Worm (Caenorhabditis elegans): ENCODE data around the gene F44A6.4.
A peak's percentile ranks its signal among the peaks of the same experiment; 100 is the strongest.

F44A6.4 gene

ce11 chrX:10228094-10228746, 12.9 kb upstream of the F44A6.4 start, which contains the start of gene C14H10.3:
TSS of gene C14H10.3 (minus strand) at chrX:10228137.
- no peak for TF ChIP-seq lin-35 (GFP tag; optimal IDR thresholded peaks at IDR 0.05)
- TF ChIP-seq lin-14 (GFP tag; optimal IDR thresholded peaks at IDR 0.05): peak; percentile 5
- TF ChIP-seq ama-1 (optimal IDR thresholded peaks at IDR 0.05): no peak
- peak; percentile 83 for TF ChIP-seq blmp-1 (tag; optimal IDR thresholded peaks at IDR 0.05)
- no peak for TF ChIP-seq snpc-4 (tag; optimal IDR thresholded peaks at IDR 0.05)
- no peak for TF ChIP-seq lin-15B (tag; optimal IDR thresholded peaks at IDR 0.05)
- no peak for TF ChIP-seq Y116A8C.19 (tag; optimal IDR thresholded peaks at IDR 0.05; ENCODE audit: borderline replicate concordance)
- TF ChIP-seq F16B12.6 (tag; optimal IDR thresholded peaks at IDR 0.05): no peak
- TF ChIP-seq sox-4 (tag; optimal IDR thresholded peaks at IDR 0.05): no peak

ce11 chrX:10227217-10227616, 11.9 kb upstream of the F44A6.4 start:
- no peak for TF ChIP-seq lsy-2 (tag; optimal IDR thresholded peaks at IDR 0.05)
- TF ChIP-seq blmp-1 (tag; optimal IDR thresholded peaks at IDR 0.05): peak; percentile 13

ce11 chrX:10225845-10226244, 10.6 kb upstream of the F44A6.4 start:
- TF ChIP-seq ceh-8 (GFP tag; optimal IDR thresholded peaks at IDR 0.05) (no peak), blmp-1 (tag; optimal IDR thresholded peaks at IDR 0.05) (no peak), lir-3 (tag; optimal IDR thresholded peaks at IDR 0.05; ENCODE audit: poor library complexity) (no peak), fkh-10 (GFP tag; optimal IDR thresholded peaks at IDR 0.05) (peak; percentile 52), nhr-237 (tag; optimal IDR thresholded peaks at IDR 0.05) (no peak), lin-14 (GFP tag; optimal IDR thresholded peaks at IDR 0.05) (peak; percentile 22)

ce11 chrX:10219184-10219705, 4.0 kb upstream of the F44A6.4 start:
- TF ChIP-seq sptf-1 (tag; optimal IDR thresholded peaks at IDR 0.05) (no peak), alr-1 (tag; optimal IDR thresholded peaks at IDR 0.05; ENCODE audit: borderline replicate concordance) (no peak), swsn-7 (tag; optimal IDR thresholded peaks at IDR 0.05) (no peak), lin-13 (GFP tag; optimal IDR thresholded peaks at IDR 0.05) (no peak)

ce11 chrX:10218779-10219178, 3.5 kb upstream of the F44A6.4 start, which contains the start of gene F44A6.5:
TSS of gene F44A6.5 (minus strand) at chrX:10218929.
- TF ChIP-seq sptf-1 (tag; optimal IDR thresholded peaks at IDR 0.05): no peak
- TF ChIP-seq unc-130 (tag; optimal IDR thresholded peaks at IDR 0.05): peak; percentile 27
- peak; percentile 24 for TF ChIP-seq tbx-2 (tag; optimal IDR thresholded peaks at IDR 0.05)
- TF ChIP-seq nhr-20 (tag; optimal IDR thresholded peaks at IDR 0.05): peak; percentile 81
- TF ChIP-seq nhr-71 (tag; optimal IDR thresholded peaks at IDR 0.05): peak; percentile 79
- peak in 2 of 6 experiments; percentile 50 to 62 for TF ChIP-seq elt-3 (tag; optimal IDR thresholded peaks at IDR 0.05)
- peak; percentile 71 for TF ChIP-seq nhr-90 (tag; optimal IDR thresholded peaks at IDR 0.05; ENCODE audit: poor library complexity)
- peak; percentile 60 for TF ChIP-seq snu-23 (GFP tag; optimal IDR thresholded peaks at IDR 0.05)
- no peak for TF ChIP-seq fkh-4 (tag; optimal IDR thresholded peaks at IDR 0.05; ENCODE audit: borderline replicate concordance)
- peak; percentile 91 for TF ChIP-seq nhr-85 (tag)
- TF ChIP-seq grh-1 (GFP tag; IDR thresholded peaks at IDR 0.05): peak; percentile 75
- peak; percentile 23 for TF ChIP-seq nhr-47 (tag; optimal IDR thresholded peaks at IDR 0.05)
- TF ChIP-seq hpl-2 (GFP tag; optimal IDR thresholded peaks at IDR 0.05): no peak
- TF ChIP-seq ceh-63 (GFP tag; optimal IDR thresholded peaks at IDR 0.05): no peak
- peak in 1 of 2 experiments; percentile 17 for TF ChIP-seq lsy-2 (tag; optimal IDR thresholded peaks at IDR 0.05)
- TF ChIP-seq mep-1 (tag; optimal IDR thresholded peaks at IDR 0.05): peak; percentile 18
- no peak for TF ChIP-seq F16B12.6 (tag; optimal IDR thresholded peaks at IDR 0.05)
- peak in 1 of 2 experiments; percentile 34 for TF ChIP-seq lin-35 (GFP tag; optimal IDR thresholded peaks at IDR 0.05)
- TF ChIP-seq blmp-1 (tag; optimal IDR thresholded peaks at IDR 0.05): peak; percentile 40
- no peak for TF ChIP-seq pag-3 (tag; optimal IDR thresholded peaks at IDR 0.05; ENCODE audit: borderline replicate concordance, insufficient read depth)
- TF ChIP-seq fkh-10 (GFP tag; optimal IDR thresholded peaks at IDR 0.05): no peak
- TF ChIP-seq elt-2 (tag; optimal IDR thresholded peaks at IDR 0.05): peak; percentile 79
- TF ChIP-seq nhr-19 (GFP tag; conservative IDR thresholded peaks at IDR 0.05): peak; percentile 38; the same call in 1 of the 2 replicates
- TF ChIP-seq xbp-1 (tag; optimal IDR thresholded peaks at IDR 0.05): no peak
- no peak for TF ChIP-seq efl-1 (optimal IDR thresholded peaks at IDR 0.05)
- peak in 1 of 2 experiments; percentile 82 for TF ChIP-seq efl-1 (GFP tag; optimal IDR thresholded peaks at IDR 0.05 in 1 of 2)
- peak; percentile 64 for TF ChIP-seq ztf-4 (tag; optimal IDR thresholded peaks at IDR 0.05)
- TF ChIP-seq lin-14 (GFP tag; optimal IDR thresholded peaks at IDR 0.05): peak; percentile 63
